Worm (Caenorhabditis elegans) whole organism, L3 larva: ENCODE measurements around the gene fbxa-158.

Experiments
- ama-1 ChIP-seq: fragments of 150-350 bp; optimal IDR thresholded peaks from 2 replicates; lab custom pipeline; 2018
- jun-1 ChIP-seq: fragments of 150-350 bp; optimal IDR thresholded peaks from 2 replicates; lab custom pipeline; 2014; ENCODE audit warnings: missing biosample characterization, missing genetic modification reagents, missing genetic modification characterization
- mdl-1 ChIP-seq: fragments of 150-350 bp; optimal IDR thresholded peaks from 2 replicates; lab custom pipeline; 2014; ENCODE audit warnings: missing biosample characterization, missing genetic modification characterization
- nhr-11 ChIP-seq: fragments of 150-350 bp; optimal IDR thresholded peaks from 2 replicates; lab custom pipeline; 2014; ENCODE audit warnings: missing biosample characterization, missing genetic modification characterization
- nhr-237 ChIP-seq: fragments of 150-350 bp; optimal IDR thresholded peaks from 2 replicates; lab custom pipeline; 2014; ENCODE audit warnings: missing biosample characterization, missing genetic modification characterization
- nhr-28 ChIP-seq: fragments of 150-350 bp; optimal IDR thresholded peaks from 2 replicates; lab custom pipeline; 2014; ENCODE audit warnings: missing biosample characterization, missing genetic modification characterization
- pha-4 ChIP-seq: fragments of 150-350 bp; optimal IDR thresholded peaks from 2 replicates; lab custom pipeline; 2014; ENCODE audit warnings: missing biosample characterization, missing genetic modification reagents, missing genetic modification characterization
- pqm-1 ChIP-seq: fragments of 150-350 bp; optimal IDR thresholded peaks from 2 replicates; lab custom pipeline; 2017; ENCODE audit warnings: missing biosample characterization, missing genetic modification characterization, inconsistent platforms
- skn-1 ChIP-seq: fragments of 150-350 bp; optimal IDR thresholded peaks from 2 replicates; lab custom pipeline; 2014; ENCODE audit warnings: missing biosample characterization, missing genetic modification characterization
- snpc-4 ChIP-seq: fragments of 150-350 bp; optimal IDR thresholded peaks from 2 replicates; lab custom pipeline; 2014; ENCODE audit warnings: missing biosample characterization, missing genetic modification characterization
- ztf-4 ChIP-seq: fragments of 150-350 bp; optimal IDR thresholded peaks from 2 replicates; lab custom pipeline; 2014; ENCODE audit warnings: missing biosample characterization, missing genetic modification characterization

- TF ChIP-seq skn-1 (tag; lab: Kevin White, UChicago): no peak
- no peak for TF ChIP-seq nhr-11 (tag; lab: Kevin White, UChicago)
- no peak for TF ChIP-seq nhr-28
- no peak for TF ChIP-seq snpc-4 (tag; lab: Kevin White, UChicago)
- TF ChIP-seq jun-1 (tag; lab: Kevin White, UChicago): no peak
- no peak for TF ChIP-seq ama-1 (lab: Kevin White, UChicago)
- no peak for TF ChIP-seq nhr-237 (tag; lab: Kevin White, UChicago)
- no peak for TF ChIP-seq mdl-1
- peak; percentile 36 for TF ChIP-seq pqm-1 (tag; lab: Kevin White, UChicago)
- no peak for TF ChIP-seq ztf-4
- TF ChIP-seq pha-4 (tag; lab: Kevin White, UChicago): no peak
These were observed 19.6 kb downstream of the fbxa-158 start, which contains the start of gene bath-47 for ce11 chrII:1601507-1601906.
